Fruit fly (Drosophila melanogaster): ENCODE data around the gene Idgf1.

DNA sequence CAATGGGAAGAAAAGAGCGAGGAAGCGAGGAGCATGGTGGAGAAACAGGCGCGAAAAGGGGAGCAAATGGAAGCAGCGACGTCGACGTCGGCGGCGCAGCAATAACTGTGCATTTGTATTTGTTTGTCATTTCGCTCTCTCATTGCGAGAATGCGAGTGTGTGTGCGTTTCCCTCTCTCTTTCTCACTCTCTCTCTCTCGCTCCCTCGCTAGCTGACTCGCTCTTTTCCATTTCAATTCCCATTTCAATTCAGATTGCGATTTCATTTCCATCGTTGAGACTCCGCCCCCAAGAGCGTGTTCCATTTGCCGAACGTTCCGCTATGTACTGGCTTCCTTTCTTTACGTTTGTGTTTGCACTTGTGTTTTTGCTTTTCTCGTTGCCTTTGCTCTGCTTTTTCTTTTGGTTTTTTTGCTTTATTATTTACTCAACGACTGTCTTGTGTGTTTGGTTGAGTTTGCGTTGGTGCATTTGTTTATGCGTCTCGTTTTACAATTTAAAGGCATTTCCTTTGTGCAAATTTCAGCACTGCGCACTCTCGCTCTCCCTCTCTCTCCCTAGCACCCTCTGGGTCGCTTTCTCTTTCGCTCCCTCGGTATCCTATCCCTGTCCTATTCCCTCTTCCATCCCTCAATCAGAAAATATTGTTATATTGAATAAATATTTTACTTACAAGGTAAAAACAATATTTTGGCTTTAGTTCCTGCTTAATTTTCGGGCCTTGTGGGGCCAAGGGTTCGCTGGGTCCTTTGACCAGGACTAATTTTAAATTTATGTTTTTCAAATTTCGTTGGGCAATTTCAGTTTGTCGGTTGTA, 22.2 kb upstream of the Idgf1 start:
- TF ChIP-seq Sin3A (optimal IDR thresholded peaks at IDR 0.05) (no peak), psq (optimal IDR thresholded peaks at IDR 0.05) (no peak), h (optimal IDR thresholded peaks at IDR 0.05) (no peak), ttk (optimal IDR thresholded peaks at IDR 0.05) (no peak)
